Worm (Caenorhabditis elegans) whole organism, late embryonic: ENCODE measurements around the gene pitr-1.
"Not testable (repeated sequence)": the region's sequence is repeated elsewhere in the genome, so short reads cannot be mapped to it uniquely, and the experiment has no call there.

Experiments used
- C08G9.2 ChIP-seq: sonication (generic microtip); optimal IDR thresholded peaks from 2 replicates; lab custom pipeline; 2016; ENCODE audit warnings: mild to moderate bottlenecking, missing genetic modification characterization, moderate library complexity, missing compliant biosample characterization
- C38D4.7 ChIP-seq: fragments of 200-800 bp; sonication (Bioruptor generic); optimal IDR thresholded peaks from 2 replicates; lab custom pipeline; 2018; ENCODE audit warnings: mild to moderate bottlenecking, missing genetic modification characterization, moderate library complexity, missing compliant biosample characterization
- F13H6.1 ChIP-seq: sonication (generic microtip); optimal IDR thresholded peaks from 2 replicates; lab custom pipeline; 2016; ENCODE audit warnings: missing genetic modification characterization, missing compliant biosample characterization
- T23F11.4 ChIP-seq: fragments of 200-800 bp; sonication (Bioruptor generic); optimal IDR thresholded peaks from 2 replicates; lab custom pipeline; 2018; ENCODE audit warnings: mild to moderate bottlenecking, missing genetic modification characterization, missing compliant biosample characterization
- ahr-1 ChIP-seq: sonication (generic microtip); optimal IDR thresholded peaks from 2 replicates; lab custom pipeline; 2016; ENCODE audit warnings: missing genetic modification characterization, missing compliant biosample characterization
- ceh-14 ChIP-seq: sonication (generic microtip); optimal IDR thresholded peaks from 2 replicates; lab custom pipeline; 2016; ENCODE audit warnings: missing genotype, missing genetic modification characterization, missing compliant biosample characterization
- ceh-19 ChIP-seq: fragments of 200-800 bp; sonication (Bioruptor generic); optimal IDR thresholded peaks from 2 replicates; lab custom pipeline; 2018; ENCODE audit warnings: mild to moderate bottlenecking, missing genetic modification characterization, missing compliant biosample characterization
- ceh-22 ChIP-seq: sonication (generic microtip); optimal IDR thresholded peaks from 2 replicates; lab custom pipeline; 2017; ENCODE audit warnings: missing biosample characterization, missing genetic modification characterization
- ceh-30 ChIP-seq: fragments of 150-350 bp; optimal IDR thresholded peaks from 2 replicates; lab custom pipeline; 2014; ENCODE audit warnings: missing biosample characterization, missing genetic modification characterization
- ceh-45 ChIP-seq: fragments of 200-800 bp; sonication (Bioruptor generic); IDR thresholded peaks from 2 replicates; pipeline ENCODE4 v1.3.6; 2022; ENCODE audit warnings: missing genetic modification reagents, missing genetic modification characterization, missing compliant biosample characterization
- ceh-6 ChIP-seq: fragments of 200-800 bp; sonication (Bioruptor generic); optimal IDR thresholded peaks from 2 replicates; lab custom pipeline; 2018; ENCODE audit warnings: mild to moderate bottlenecking, missing genetic modification characterization, missing compliant biosample characterization
- ceh-9 ChIP-seq: sonication (generic microtip); optimal IDR thresholded peaks from 2 replicates; lab custom pipeline; 2016; ENCODE audit warnings: mild to moderate bottlenecking, missing genetic modification characterization, inconsistent platforms, missing compliant biosample characterization
- elt-2 ChIP-seq: sonication (generic microtip); optimal IDR thresholded peaks from 2 replicates; lab custom pipeline; 2016; ENCODE audit warnings: missing genetic modification reagents, missing genetic modification characterization, missing compliant biosample characterization
- elt-4 ChIP-seq: sonication (generic microtip); optimal IDR thresholded peaks from 2 replicates; lab custom pipeline; 2016; ENCODE audit warnings: missing genetic modification characterization, missing compliant biosample characterization
- ets-4 ChIP-seq: sonication (generic microtip); optimal IDR thresholded peaks from 2 replicates; lab custom pipeline; 2016; ENCODE audit warnings: missing genetic modification characterization, missing compliant biosample characterization
- eyg-1 ChIP-seq: sonication (generic microtip); optimal IDR thresholded peaks from 2 replicates; lab custom pipeline; 2016; ENCODE audit warnings: missing genotype, missing genetic modification characterization, missing compliant biosample characterization
- fax-1 ChIP-seq: sonication (generic microtip); optimal IDR thresholded peaks from 2 replicates; lab custom pipeline; 2016; ENCODE audit warnings: missing genotype, missing genetic modification characterization, missing compliant biosample characterization
- fkh-6 ChIP-seq: sonication (generic microtip); optimal IDR thresholded peaks from 2 replicates; lab custom pipeline; 2016; ENCODE audit warnings: missing genetic modification characterization, missing compliant biosample characterization
- gmeb-2 ChIP-seq: sonication (generic microtip); optimal IDR thresholded peaks from 2 replicates; lab custom pipeline; 2016; ENCODE audit warnings: missing genetic modification characterization, inconsistent platforms, missing compliant biosample characterization
- hlh-13 ChIP-seq: fragments of 200-800 bp; sonication (Bioruptor generic); optimal IDR thresholded peaks from 2 replicates; lab custom pipeline; 2018; ENCODE audit warnings: mild to moderate bottlenecking, missing genetic modification characterization, missing compliant biosample characterization
- hlh-30 ChIP-seq: sonication (generic microtip); optimal IDR thresholded peaks from 2 replicates; lab custom pipeline; 2017; ENCODE audit warnings: antibody characterized with exemption, missing genetic modification characterization, missing compliant biosample characterization; ENCODE audit not compliant: insufficient read depth
- lim-6 ChIP-seq: sonication (generic microtip); optimal IDR thresholded peaks from 2 replicates; lab custom pipeline; 2016; ENCODE audit warnings: missing genetic modification characterization, missing compliant biosample characterization
- lin-11 ChIP-seq: fragments of 200-800 bp; sonication (Bioruptor generic); optimal IDR thresholded peaks from 2 replicates; lab custom pipeline; 2018; ENCODE audit warnings: mild to moderate bottlenecking, missing genetic modification characterization, missing compliant biosample characterization
- madf-2 ChIP-seq: sonication (generic microtip); optimal IDR thresholded peaks from 2 replicates; lab custom pipeline; 2017; ENCODE audit warnings: missing genetic modification characterization, missing compliant biosample characterization
- mec-3 ChIP-seq: sonication (generic microtip); optimal IDR thresholded peaks from 2 replicates; lab custom pipeline; 2016; ENCODE audit warnings: borderline replicate concordance, missing genetic modification characterization, missing compliant biosample characterization
- pag-3 ChIP-seq: sonication (generic microtip); optimal IDR thresholded peaks from 2 replicates; lab custom pipeline; 2016; ENCODE audit warnings: missing compliant biosample characterization, missing genetic modification characterization, borderline replicate concordance
- pat-9 ChIP-seq: fragments of 200-800 bp; sonication (Bioruptor generic); optimal IDR thresholded peaks from 2 replicates; lab custom pipeline; 2018; ENCODE audit warnings: mild to moderate bottlenecking, missing genetic modification characterization, moderate library complexity, missing compliant biosample characterization
- pha-2 ChIP-seq: sonication (generic microtip); optimal IDR thresholded peaks from 2 replicates; lab custom pipeline; 2017; ENCODE audit warnings: mild to moderate bottlenecking, missing genetic modification characterization, missing compliant biosample characterization
- sdc-2 ChIP-seq: sonication (generic microtip); optimal IDR thresholded peaks from 2 replicates; lab custom pipeline; 2016; ENCODE audit warnings: missing genotype, missing genetic modification characterization, missing compliant biosample characterization
- sox-2 ChIP-seq: fragments of 200-800 bp; sonication (Bioruptor generic); IDR thresholded peaks from 2 replicates; pipeline ENCODE4 v1.3.6; 2022; ENCODE audit warnings: missing genetic modification reagents, missing genetic modification characterization, missing compliant biosample characterization
- tbx-2 ChIP-seq: sonication (generic microtip); optimal IDR thresholded peaks from 2 replicates; lab custom pipeline; 2016; ENCODE audit warnings: missing genetic modification characterization, missing compliant biosample characterization
- tbx-7 ChIP-seq: sonication (generic microtip); optimal IDR thresholded peaks from 2 replicates; lab custom pipeline; 2016; ENCODE audit warnings: missing genotype, missing genetic modification characterization, missing compliant biosample characterization
- unc-3 ChIP-seq, 2 experiments: fragments of 200-800 bp in 1 of 2; sonication (Bioruptor generic) in 1 of 2; sonication (generic microtip) in 1 of 2; conservative IDR thresholded peaks in 1 of 2; optimal IDR thresholded peaks in 1 of 2; 2 replicates each; pipeline versions ENCODE4 v1.3.6 to Lab custom; 2016 to 2022; ENCODE audit warnings: missing compliant biosample characterization in 2 of 2, missing genetic modification characterization in 2 of 2, missing genetic modification reagents in 1 of 2
- unc-42 ChIP-seq: sonication (generic microtip); optimal IDR thresholded peaks from 2 replicates; lab custom pipeline; 2016; ENCODE audit warnings: missing genotype, missing genetic modification characterization, missing compliant biosample characterization
- ztf-16 ChIP-seq: sonication (generic microtip); optimal IDR thresholded peaks from 2 replicates; lab custom pipeline; 2017; ENCODE audit warnings: missing genetic modification characterization, missing compliant biosample characterization

Gene pitr-1

ce11 chrIV:7393700-7394099 lies at the start of gene pitr-1:
TSS of gene pitr-1 (plus strand) at chrIV:7394085.
- peak; percentile 60 for TF ChIP-seq elt-2
- no peak for TF ChIP-seq gmeb-2
- TF ChIP-seq, all 69 proteins: peak for 1

- TF ChIP-seq hlh-30 (tag; lab: Kevin White, UChicago) (no peak), ceh-14 (tag; lab: Kevin White, UChicago) (no peak), lim-6 (tag; lab: Kevin White, UChicago) (no peak), pha-2 (tag; lab: Kevin White, UChicago) (no peak)
Measured at ce11 chrIV:7346751-7347150, 47.1 kb upstream of the pitr-1 start, which contains the start of gene daf-42. TSS of gene daf-42 (minus strand) at chrIV:7346851.

ce11 chrIV:7365011-7365410 lies 28.9 kb upstream of the pitr-1 start, which contains the start of gene Y40C5A.4:
TSS of gene Y40C5A.4 (minus strand) at chrIV:7365111.
- TF ChIP-seq elt-4 (tag; lab: Kevin White, UChicago); ceh-19 (GFP tag; lab: Kevin White, UChicago); sdc-2 (tag; lab: Kevin White, UChicago): not testable (repeated sequence)
- TF ChIP-seq, all 69 proteins: peak for 0; not testable (repeated sequence) for 69

ce11 chrIV:7374847-7375246 lies 19.0 kb upstream of the pitr-1 start, which contains the start of gene T12B3.3:
TSS of gene T12B3.3 (plus strand) at chrIV:7375147.
- not testable (repeated sequence) for TF ChIP-seq ceh-9 (tag; lab: Kevin White, UChicago); ztf-16; lin-11 (tag; lab: Kevin White, UChicago)

ce11 chrIV:7376511-7376910 lies 17.4 kb upstream of the pitr-1 start, which contains the start of gene T12B3.2:
TSS of gene T12B3.2 (plus strand) at chrIV:7376811.
- TF ChIP-seq pat-9 (tag; lab: Kevin White, UChicago): no peak
- no peak for TF ChIP-seq F13H6.1 (tag; lab: Kevin White, UChicago)
- no peak for TF ChIP-seq tbx-2 (tag; lab: Kevin White, UChicago)
- no peak for TF ChIP-seq mec-3 (tag; lab: Kevin White, UChicago)
- no peak for TF ChIP-seq ceh-9 (tag; lab: Kevin White, UChicago)
- TF ChIP-seq sox-2 (GFP tag; lab: Robert Waterston, UW): no peak
- no peak for TF ChIP-seq ceh-30 (tag; lab: Kevin White, UChicago)
- TF ChIP-seq unc-3 (GFP tag; conservative IDR thresholded peaks at IDR 0.05; lab: Robert Waterston, UW): no peak
- TF ChIP-seq unc-3 (tag; optimal IDR thresholded peaks at IDR 0.05; lab: Kevin White, UChicago): no peak
- no peak for TF ChIP-seq elt-4 (tag; lab: Kevin White, UChicago)
- TF ChIP-seq unc-42 (tag; lab: Kevin White, UChicago): no peak
- TF ChIP-seq ets-4 (tag; lab: Kevin White, UChicago): no peak
- TF ChIP-seq C08G9.2 (tag; lab: Kevin White, UChicago): no peak
- no peak for TF ChIP-seq pha-2 (tag; lab: Kevin White, UChicago)
- no peak for TF ChIP-seq hlh-13 (GFP tag; lab: Kevin White, UChicago)
- TF ChIP-seq fkh-6: no peak
- no peak for TF ChIP-seq tbx-7 (tag; lab: Kevin White, UChicago)
- no peak for TF ChIP-seq pag-3 (tag; lab: Kevin White, UChicago)
- no peak for TF ChIP-seq ceh-19 (GFP tag; lab: Kevin White, UChicago)
- no peak for TF ChIP-seq fax-1
- TF ChIP-seq eyg-1 (tag; lab: Kevin White, UChicago): no peak

- TF ChIP-seq ceh-6 (GFP tag; lab: Kevin White, UChicago): no peak
- TF ChIP-seq ceh-9 (tag; lab: Kevin White, UChicago): no peak
- TF ChIP-seq C08G9.2 (tag; lab: Kevin White, UChicago): no peak
- TF ChIP-seq ceh-22 (tag; lab: Kevin White, UChicago): no peak
- TF ChIP-seq sdc-2 (tag; lab: Kevin White, UChicago): no peak
- no peak for TF ChIP-seq madf-2 (tag; lab: Kevin White, UChicago)
- TF ChIP-seq T23F11.4 (GFP tag; lab: Kevin White, UChicago): no peak
- TF ChIP-seq C38D4.7: no peak
- TF ChIP-seq eyg-1 (tag; lab: Kevin White, UChicago): no peak
- TF ChIP-seq ahr-1: no peak
- no peak for TF ChIP-seq elt-4 (tag; lab: Kevin White, UChicago)
- TF ChIP-seq ceh-14 (tag; lab: Kevin White, UChicago): no peak
- no peak for TF ChIP-seq ceh-19 (GFP tag; lab: Kevin White, UChicago)
- TF ChIP-seq ceh-45 (GFP tag; lab: Robert Waterston, UW): no peak
Measured at ce11 chrIV:7381754-7382153, 12.1 kb upstream of the pitr-1 start, which contains the start of gene ptp-8. TSS of gene ptp-8 (plus strand) at chrIV:7382054.
